Worm (Caenorhabditis elegans): ENCODE measurements around the gene srt-70.
"Not testable (repeated sequence)": the region's sequence is repeated elsewhere in the genome, so short reads cannot be mapped to it uniquely, and the experiment has no call there.

DNA sequence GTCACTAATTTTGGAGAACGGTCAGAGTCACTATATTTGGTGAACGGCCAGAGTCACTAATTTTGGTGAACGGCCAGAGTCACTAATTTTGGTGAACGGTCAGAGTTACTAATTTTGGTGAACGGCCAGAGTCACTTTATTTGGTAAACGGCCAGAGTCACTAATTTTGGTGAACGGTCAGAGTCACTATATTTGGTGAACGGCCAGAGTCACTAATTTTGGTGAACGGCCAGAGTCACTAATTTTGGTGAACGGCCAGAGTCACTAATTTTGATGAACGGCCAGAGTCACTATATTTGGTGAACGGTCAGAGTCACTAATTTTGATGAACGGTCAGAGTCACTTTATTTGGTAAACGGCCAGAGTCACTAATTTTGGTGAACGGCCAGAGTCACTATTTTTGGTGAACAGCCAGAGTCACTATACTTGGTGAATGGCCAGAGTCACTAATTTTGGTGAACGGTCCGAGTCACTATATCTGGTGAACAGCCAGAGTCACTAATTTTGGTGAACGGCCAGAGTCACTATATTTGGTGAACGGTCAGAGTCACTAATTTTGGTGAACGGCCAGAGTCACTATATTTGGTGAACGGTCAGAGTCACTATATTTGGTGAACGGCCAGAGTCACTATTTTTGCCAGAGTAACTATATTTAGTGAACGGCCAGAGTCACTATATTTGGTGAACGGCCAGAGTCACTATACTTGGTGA, 25.1 kb upstream of the srt-70 start:
- peak; percentile 7 for TF ChIP-seq zip-5 (tag; optimal IDR thresholded peaks at IDR 0.05)
- not testable (repeated sequence) for TF ChIP-seq fkh-10 (GFP tag; optimal IDR thresholded peaks at IDR 0.05)

All from whole organism, late embryonic.